Worm (Caenorhabditis elegans): ENCODE measurements around the gene herd-1.

herd-1 gene

DNA sequence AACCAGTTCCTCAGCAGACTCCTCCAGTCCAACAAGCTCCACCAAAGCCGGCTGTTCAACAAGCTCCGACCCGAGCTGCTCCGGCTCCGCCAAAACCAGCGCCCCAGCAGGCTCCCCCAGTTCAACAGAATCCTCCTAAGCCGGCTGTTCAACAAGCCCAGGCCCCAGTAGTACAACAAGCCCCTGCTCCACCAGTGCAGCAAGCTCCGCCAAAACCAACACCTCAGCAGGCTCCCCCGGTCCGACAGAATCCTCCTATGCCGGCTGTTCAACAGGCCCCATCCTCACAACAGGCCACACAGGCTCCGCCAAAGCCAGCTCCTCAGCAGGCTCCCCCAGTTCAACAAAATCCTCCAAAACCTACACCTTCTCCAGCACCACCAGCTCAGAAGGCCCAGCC lies 25.7 kb upstream of the herd-1 start:
- TF ChIP-seq nfyb-1 (GFP tag; IDR thresholded peaks at IDR 0.05) (no peak), egrh-3 (GFP tag; IDR thresholded peaks at IDR 0.05) (peak; percentile 77; the same call in 1 of the 2 replicates), die-1 (tag; optimal IDR thresholded peaks at IDR 0.05) (no peak), let-526 (GFP tag; IDR thresholded peaks at IDR 0.05) (no peak), repo-1 (tag; optimal IDR thresholded peaks at IDR 0.05) (no peak), lin-26 (GFP tag; IDR thresholded peaks at IDR 0.05) (0 out of 2 replicates have a peak, but pooled peaks have one; percentile 10), zfh-2 (GFP tag; conservative IDR thresholded peaks at IDR 0.05) (peak; percentile 74), F23B12.7 (tag; optimal IDR thresholded peaks at IDR 0.05; ENCODE audit: insufficient read depth) (no peak), F22D6.2 (tag; optimal IDR thresholded peaks at IDR 0.05) (no peak), aptf-2 (GFP tag; conservative IDR thresholded peaks at IDR 0.05) (no peak)

DNA sequence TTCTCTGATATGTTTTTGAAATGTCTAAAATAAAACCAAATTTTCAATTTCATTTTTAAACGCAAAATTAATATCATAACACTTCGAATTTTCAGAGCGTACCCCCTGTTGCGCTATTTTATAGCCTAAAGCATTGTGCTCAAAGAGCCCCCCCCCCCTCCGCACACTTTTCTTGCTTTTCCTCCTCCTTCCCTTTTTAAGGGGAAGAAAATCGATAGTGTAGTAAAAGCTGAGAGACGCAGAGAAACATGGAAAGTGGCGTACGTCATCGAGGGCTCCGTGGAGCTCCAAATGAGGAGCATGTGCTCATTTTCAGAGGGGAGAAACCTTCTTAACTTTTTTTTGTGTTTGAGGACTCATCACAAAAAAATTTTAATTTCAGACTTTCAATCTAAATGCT lies 23.8 kb upstream of the herd-1 start, which contains the start of gene cccp-1:
TSS of gene cccp-1 (plus strand) at position 377 of the 400 bp plus-strand sequence.
- TF ChIP-seq Y67H2A.10 (GFP tag; conservative IDR thresholded peaks at IDR 0.05) (no peak), zfh-2 (GFP tag; conservative IDR thresholded peaks at IDR 0.05) (peak; percentile 29; the same call in 1 of the 2 replicates), F52B5.7 (tag; optimal IDR thresholded peaks at IDR 0.05) (no peak), madf-6 (GFP tag; IDR thresholded peaks at IDR 0.05) (no peak), bed-2 (GFP tag; IDR thresholded peaks at IDR 0.05) (no peak), cebp-1 (GFP tag; IDR thresholded peaks at IDR 0.05) (no peak), cebp-1 (tag; optimal IDR thresholded peaks at IDR 0.05) (peak; percentile 14), ztf-26 (tag; optimal IDR thresholded peaks at IDR 0.05) (no peak), F57A8.1 (GFP tag; optimal IDR thresholded peaks at IDR 0.05) (no peak), K11D2.4 (GFP tag; IDR thresholded peaks at IDR 0.05) (no peak), B0035.1 (tag; optimal IDR thresholded peaks at IDR 0.05) (no peak), egrh-3 (GFP tag; IDR thresholded peaks at IDR 0.05) (no peak), hmg-1.2 (GFP tag; IDR thresholded peaks at IDR 0.05) (peak; percentile 82), ztf-3 (GFP tag; optimal IDR thresholded peaks at IDR 0.05) (no peak), mes-4 (tag; optimal IDR thresholded peaks at IDR 0.05) (no peak), hrde-1 (tag; optimal IDR thresholded peaks at IDR 0.05; ENCODE audit: borderline replicate concordance) (no peak), B0019.2 (GFP tag; conservative IDR thresholded peaks at IDR 0.05) (no peak), mcd-1 (GFP tag; IDR thresholded peaks at IDR 0.05) (peak; percentile 15; the same call in 1 of the 2 replicates), dox-1 (GFP tag; IDR thresholded peaks at IDR 0.05) (0 out of 2 replicates have a peak, but pooled peaks have one; percentile 7), attf-5 (GFP tag; optimal IDR thresholded peaks at IDR 0.05) (no peak)

DNA sequence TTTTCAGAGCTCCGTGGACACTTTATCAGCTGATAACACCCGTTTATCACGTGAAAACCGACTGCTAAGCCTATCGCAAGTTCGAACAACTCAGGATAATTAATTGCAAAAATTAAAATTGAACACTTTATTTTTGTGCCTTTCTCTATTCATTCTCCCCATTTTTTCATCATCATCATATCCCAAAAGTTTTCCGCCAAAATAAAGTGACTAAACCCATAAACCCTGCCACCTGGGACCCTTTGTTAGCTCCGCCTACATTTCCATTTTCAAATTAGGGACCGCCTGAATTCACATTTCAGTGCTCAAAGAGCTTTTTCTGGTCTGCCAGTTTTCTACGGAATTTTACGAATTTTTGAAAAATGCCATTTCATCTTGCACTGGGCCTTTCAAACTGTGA lies 11.9 kb upstream of the herd-1 start, which contains the start of gene arrd-16:
TSS of gene arrd-16 (plus strand) at position 301 of the 400 bp plus-strand sequence.
- TF ChIP-seq F39B2.1 (GFP tag; IDR thresholded peaks at IDR 0.05) (no peak), K11D2.4 (GFP tag; IDR thresholded peaks at IDR 0.05) (no peak), tbp1 (GFP tag; optimal IDR thresholded peaks at IDR 0.05) (no peak), chd-7 (tag; optimal IDR thresholded peaks at IDR 0.05) (no peak), nhr-80 (tag; optimal IDR thresholded peaks at IDR 0.05) (no peak)

DNA sequence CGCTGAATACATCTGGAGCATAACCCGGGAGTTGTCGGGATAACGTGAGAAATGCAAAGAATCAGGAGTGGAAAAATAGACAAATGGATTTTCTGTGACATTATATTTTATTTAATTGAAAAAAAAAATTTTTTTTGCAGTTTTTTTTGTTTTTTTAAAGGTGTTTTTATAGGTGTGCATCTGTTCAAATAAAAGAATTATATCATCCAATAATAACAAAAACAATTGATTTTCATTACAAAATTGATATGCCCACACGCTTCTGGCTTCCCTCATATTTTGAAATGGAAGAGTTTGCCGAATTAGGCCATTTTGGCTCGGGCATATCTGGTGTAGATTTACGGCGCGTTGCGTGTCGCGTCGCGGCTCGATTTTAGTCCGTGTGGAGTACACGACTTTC lies 4.4 kb upstream of the herd-1 start, which contains the start of gene Y49E10.25:
TSS of gene Y49E10.25 (minus strand) at position 101 of the 400 bp plus-strand sequence.
- TF ChIP-seq hrde-1 (tag; optimal IDR thresholded peaks at IDR 0.05; ENCODE audit: borderline replicate concordance) = no peak
- TF ChIP-seq sea-2 (GFP tag; IDR thresholded peaks at IDR 0.05) = no peak
